Worm (Caenorhabditis elegans) whole organism, young adult: ENCODE results near the gene C48B4.9.

ENCODE experiments used
- B0261.1 ChIP-seq: sonication (generic microtip); optimal IDR thresholded peaks from 2 replicates; lab custom pipeline; 2016; ENCODE audit warnings: mild to moderate bottlenecking, missing genetic modification characterization, moderate library complexity, missing compliant biosample characterization
- ama-1 ChIP-seq, 3 experiments: fragments of 150-350 bp in 1 of 3; sonication (generic microtip) in 2 of 3; optimal IDR thresholded peaks; 2 replicates each; lab custom pipeline; 2014 to 2018; ENCODE audit warnings: missing biosample characterization in 2 of 3, missing genetic modification characterization in 2 of 3, missing genetic modification reagents in 2 of 3
- bed-1 ChIP-seq: fragments of 200-800 bp; sonication (Bioruptor generic); IDR thresholded peaks from 2 replicates; pipeline ENCODE4 v1.3.6; 2022; ENCODE audit warnings: missing genetic modification reagents, missing genetic modification characterization, missing compliant biosample characterization
- cebp-2 ChIP-seq: fragments of 200-800 bp; sonication (Bioruptor generic); IDR thresholded peaks from 2 replicates; pipeline ENCODE4 v1.3.6; 2022; ENCODE audit warnings: missing genetic modification characterization, missing compliant biosample characterization
- fkh-3 ChIP-seq: sonication (generic microtip); optimal IDR thresholded peaks from 2 replicates; lab custom pipeline; 2016; ENCODE audit warnings: mild to moderate bottlenecking, missing genetic modification characterization, missing compliant biosample characterization
- him-1 ChIP-seq: sonication (generic microtip); optimal IDR thresholded peaks from 2 replicates; lab custom pipeline; 2016; ENCODE audit warnings: missing genotype, missing genetic modification reagents, missing genetic modification characterization, missing compliant biosample characterization
- snpc-1.3 ChIP-seq: sonication (generic microtip); optimal IDR thresholded peaks from 2 replicates; lab custom pipeline; 2017; ENCODE audit warnings: missing genetic modification characterization, mild to moderate bottlenecking, missing compliant biosample characterization, antibody characterized with exemption, moderate library complexity, missing genotype, missing genetic modification reagents; ENCODE audit not compliant: insufficient read depth

DNA sequence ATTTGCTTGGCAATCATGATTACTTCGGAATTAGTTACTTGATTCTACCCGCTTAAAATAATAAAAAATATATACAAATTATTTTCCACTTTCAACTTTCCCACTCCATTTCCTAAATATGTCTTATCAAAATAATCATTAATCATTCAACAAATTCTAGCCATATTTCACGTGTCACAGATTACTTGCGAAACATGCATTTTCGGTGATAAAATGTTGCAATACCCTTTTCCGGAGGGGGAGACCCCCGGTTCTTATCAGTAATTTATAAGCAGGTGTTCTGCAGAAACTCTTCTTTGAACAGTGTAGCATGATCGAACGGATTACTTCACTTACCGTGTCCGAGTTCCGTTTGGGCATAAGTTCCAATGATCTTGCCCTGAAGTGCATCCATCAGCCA, 27.1 kb upstream of the C48B4.9 start:
- TF ChIP-seq ama-1 (optimal IDR thresholded peaks at IDR 0.05; lab: Kevin White, UChicago) (no peak), ama-1 (GFP tag; optimal IDR thresholded peaks at IDR 0.05; lab: Kevin White, UChicago) (no peak), him-1 (tag; lab: Kevin White, UChicago) (no peak), cebp-2 (GFP tag; lab: Robert Waterston, UW) (no peak), bed-1 (GFP tag; lab: Robert Waterston, UW) (no peak), fkh-3 (tag; lab: Kevin White, UChicago) (no peak), snpc-1.3 (tag; lab: Kevin White, UChicago) (no peak), B0261.1 (tag; lab: Kevin White, UChicago) (no peak)
